Fruit fly (Drosophila melanogaster) whole organism, embryonic: ENCODE data around the gene CG12075.

Source experiments
- Antp ChIP-seq: fragments of 200-800 bp; sonication (Bioruptor generic); optimal IDR thresholded peaks from 3 replicates; lab custom pipeline; 2016; ENCODE audit warnings: missing biosample characterization, missing genetic modification characterization
- B-H1 ChIP-seq: fragments of 200-800 bp; sonication (Bioruptor generic); IDR thresholded peaks from 3 replicates; pipeline ENCODE4 v1.3.6; 2022; ENCODE audit warnings: missing biosample characterization, missing genetic modification characterization
- Blimp-1 ChIP-seq: fragments of 200-800 bp; sonication (Bioruptor generic); optimal IDR thresholded peaks from 3 replicates; lab custom pipeline; 2018; ENCODE audit warnings: missing biosample characterization, missing genetic modification characterization, mild to moderate bottlenecking, moderate library complexity, missing genetic modification reagents
- CG12104 ChIP-seq: fragments of 200-800 bp; sonication (Bioruptor generic); optimal IDR thresholded peaks from 3 replicates; lab custom pipeline; 2016; ENCODE audit warnings: missing biosample characterization, missing genetic modification characterization
- CG12391 ChIP-seq: fragments of 200-800 bp; sonication (Bioruptor generic); optimal IDR thresholded peaks from 3 replicates; lab custom pipeline; 2018; ENCODE audit warnings: missing biosample characterization, mild to moderate bottlenecking, missing genetic modification characterization, moderate library complexity
- CG13624 ChIP-seq: fragments of 200-800 bp; sonication (Bioruptor generic); optimal IDR thresholded peaks from 2 replicates; lab custom pipeline; 2016; ENCODE audit warnings: missing biosample characterization, missing genetic modification characterization
- CG14441 ChIP-seq: fragments of 200-800 bp; sonication (Bioruptor generic); IDR thresholded peaks from 2 replicates; pipeline ENCODE4 v1.3.6; 2022; ENCODE audit warnings: missing biosample characterization, missing genetic modification characterization
- CG1603 ChIP-seq: fragments of 200-800 bp; sonication (Bioruptor generic); optimal IDR thresholded peaks from 2 replicates; lab custom pipeline; 2019; ENCODE audit warnings: missing biosample characterization, mild to moderate bottlenecking, missing genetic modification characterization, moderate library complexity
- CG17802 ChIP-seq: fragments of 200-800 bp; sonication (Bioruptor generic); optimal IDR thresholded peaks from 2 replicates; lab custom pipeline; 2018; ENCODE audit warnings: missing biosample characterization, mild to moderate bottlenecking, missing genetic modification characterization, moderate library complexity
- CG18011 ChIP-seq: fragments of 200-800 bp; sonication (Bioruptor generic); optimal IDR thresholded peaks from 2 replicates; lab custom pipeline; 2017; ENCODE audit warnings: missing biosample characterization, missing genetic modification characterization, mild to moderate bottlenecking, moderate library complexity, missing genotype
- CG2116 ChIP-seq: fragments of 200-800 bp; sonication (Bioruptor generic); optimal IDR thresholded peaks from 3 replicates; lab custom pipeline; 2018; ENCODE audit warnings: missing biosample characterization, mild to moderate bottlenecking, missing genetic modification characterization
- CG32532 ChIP-seq: fragments of 200-800 bp; sonication (Bioruptor generic); IDR thresholded peaks from 2 replicates; pipeline ENCODE4 v1.3.6; 2022; ENCODE audit warnings: missing biosample characterization, missing genetic modification characterization
- CG34376 ChIP-seq: fragments of 200-800 bp; sonication (Bioruptor generic); optimal IDR thresholded peaks from 2 replicates; lab custom pipeline; 2018; ENCODE audit warnings: missing biosample characterization, mild to moderate bottlenecking, missing genetic modification characterization
- CG3847 ChIP-seq: fragments of 200-800 bp; sonication (Bioruptor generic); IDR thresholded peaks from 2 replicates; pipeline ENCODE4 v1.3.6; 2022; ENCODE audit warnings: missing biosample characterization, missing genetic modification characterization
- CG5953 ChIP-seq: fragments of 200-800 bp; sonication (Bioruptor generic); IDR thresholded peaks from 2 replicates; pipeline ENCODE4 v1.3.6; 2022; ENCODE audit warnings: missing biosample characterization, missing genetic modification characterization
- CG6654 ChIP-seq: fragments of 200-800 bp; sonication (Bioruptor generic); optimal IDR thresholded peaks from 2 replicates; lab custom pipeline; 2017; ENCODE audit warnings: missing biosample characterization, mild to moderate bottlenecking, missing genetic modification characterization
- CG6854 ChIP-seq: fragments of 200-800 bp; sonication (Bioruptor generic); optimal IDR thresholded peaks from 3 replicates; lab custom pipeline; 2017; ENCODE audit warnings: missing biosample characterization, mild to moderate bottlenecking, missing genetic modification characterization
- CG7357 ChIP-seq: fragments of 200-800 bp; sonication (Bioruptor generic); IDR thresholded peaks from 3 replicates; pipeline ENCODE4 v1.3.6; 2022; ENCODE audit warnings: missing biosample characterization, missing genetic modification characterization
- CG8388 ChIP-seq: fragments of 200-800 bp; sonication (Bioruptor generic); optimal IDR thresholded peaks from 2 replicates; lab custom pipeline; 2019; ENCODE audit warnings: missing biosample characterization, mild to moderate bottlenecking, missing genetic modification characterization, moderate library complexity
- CG8478 ChIP-seq: fragments of >200 bp; optimal IDR thresholded peaks from 2 replicates; lab custom pipeline; 2018
- Doc3 ChIP-seq: fragments of 200-800 bp; sonication (Bioruptor generic); IDR thresholded peaks from 3 replicates; pipeline ENCODE4 v1.3.6; 2022; ENCODE audit warnings: missing biosample characterization, missing genetic modification characterization; ENCODE audit not compliant: partially characterized antibody
- Gug ChIP-seq: fragments of 200-800 bp; sonication (Bioruptor generic); IDR thresholded peaks from 4 replicates; pipeline ENCODE4 v1.3.6; 2022; ENCODE audit warnings: missing biosample characterization, missing genetic modification characterization
- H15 ChIP-seq: fragments of 200-800 bp; sonication (Bioruptor generic); IDR thresholded peaks from 3 replicates; pipeline ENCODE4 v1.3.6; 2022; ENCODE audit warnings: missing biosample characterization, missing genetic modification characterization
- HLHmδ ChIP-seq: fragments of 200-800 bp; sonication (Bioruptor generic); optimal IDR thresholded peaks from 2 replicates; lab custom pipeline; 2018; ENCODE audit warnings: missing biosample characterization, mild to moderate bottlenecking, missing genetic modification characterization, moderate library complexity
- Hr3 ChIP-seq: fragments of 200-800 bp; sonication (Bioruptor generic); optimal IDR thresholded peaks from 3 replicates; lab custom pipeline; 2016; ENCODE audit warnings: missing biosample characterization, missing genetic modification characterization
- Lim3 ChIP-seq: fragments of 200-800 bp; sonication (Bioruptor generic); IDR thresholded peaks from 2 replicates; pipeline ENCODE4 v1.3.6; 2022; ENCODE audit warnings: missing biosample characterization, missing genetic modification characterization
- Nf-YA ChIP-seq: fragments of 200-800 bp; sonication (Bioruptor generic); IDR thresholded peaks from 2 replicates; pipeline ENCODE4 v1.3.6; 2022; ENCODE audit warnings: missing biosample characterization, missing genetic modification characterization
- Nf-YC ChIP-seq: fragments of 200-800 bp; optimal IDR thresholded peaks from 3 replicates; lab custom pipeline; 2019; ENCODE audit warnings: missing biosample characterization, mild to moderate bottlenecking, missing genetic modification characterization, moderate library complexity
- NfI ChIP-seq: fragments of 200-800 bp; sonication (Bioruptor generic); optimal IDR thresholded peaks from 3 replicates; lab custom pipeline; 2018; ENCODE audit warnings: missing biosample characterization, mild to moderate bottlenecking, missing genetic modification characterization, moderate library complexity
- Oli ChIP-seq: fragments of 200-800 bp; sonication (Bioruptor generic); optimal IDR thresholded peaks from 2 replicates; lab custom pipeline; 2018; ENCODE audit warnings: missing biosample characterization, mild to moderate bottlenecking, missing genetic modification characterization, moderate library complexity
- Side ChIP-seq: fragments of 200-800 bp; sonication (Bioruptor generic); optimal IDR thresholded peaks from 2 replicates; lab custom pipeline; 2016; ENCODE audit warnings: missing biosample characterization, missing genetic modification characterization
- Ssrp ChIP-seq: fragments of 200-800 bp; sonication (Bioruptor generic); optimal IDR thresholded peaks from 2 replicates; lab custom pipeline; 2018; ENCODE audit warnings: missing biosample characterization, mild to moderate bottlenecking, missing genetic modification characterization, moderate library complexity
- Vsx1 ChIP-seq: fragments of 200-800 bp; sonication (Bioruptor generic); optimal IDR thresholded peaks from 2 replicates; lab custom pipeline; 2017; ENCODE audit warnings: missing biosample characterization, mild to moderate bottlenecking, missing genetic modification characterization, missing genetic modification reagents
- Xrp1 ChIP-seq: fragments of 200-800 bp; sonication (Bioruptor generic); IDR thresholded peaks from 2 replicates; pipeline ENCODE4 v1.3.6; 2022; ENCODE audit warnings: missing biosample characterization, missing genetic modification characterization
- dimm ChIP-seq: fragments of 200-800 bp; sonication (Bioruptor generic); IDR thresholded peaks from 2 replicates; pipeline ENCODE4 v1.3.6; 2022; ENCODE audit warnings: missing biosample characterization, missing genetic modification characterization
- exex ChIP-seq: fragments of 200-800 bp; sonication (Bioruptor generic); optimal IDR thresholded peaks from 4 replicates; lab custom pipeline; 2018; ENCODE audit warnings: missing biosample characterization, mild to moderate bottlenecking, missing genetic modification characterization, moderate library complexity
- gcm ChIP-seq: fragments of 200-800 bp; sonication (Bioruptor generic); optimal IDR thresholded peaks from 2 replicates; lab custom pipeline; 2019; ENCODE audit warnings: missing biosample characterization, mild to moderate bottlenecking, missing genetic modification characterization, moderate library complexity
- jigr1 ChIP-seq: fragments of 200-800 bp; sonication (Bioruptor generic); IDR thresholded peaks from 3 replicates; pipeline ENCODE4 v1.3.6; 2022; ENCODE audit warnings: missing biosample characterization, missing genetic modification characterization
- lola ChIP-seq, 3 experiments: fragments of >200 bp in 2 of 3; fragments of 200-800 bp in 1 of 3; sonication (Bioruptor generic) in 1 of 3; optimal IDR thresholded peaks; 2 replicates each; lab custom pipeline; 2017 to 2019; ENCODE audit warnings: missing biosample characterization in 3 of 3, missing genetic modification characterization in 3 of 3, mild to moderate bottlenecking in 1 of 3, moderate library complexity in 1 of 3
- luna ChIP-seq: fragments of 200-800 bp; sonication (Bioruptor generic); optimal IDR thresholded peaks from 2 replicates; lab custom pipeline; 2016; ENCODE audit warnings: missing biosample characterization, missing genetic modification characterization
- nerfin-1 ChIP-seq: fragments of 200-800 bp; sonication (Bioruptor generic); optimal IDR thresholded peaks from 3 replicates; lab custom pipeline; 2019; ENCODE audit warnings: missing biosample characterization, mild to moderate bottlenecking, missing genetic modification characterization, moderate library complexity
- oc ChIP-seq: fragments of 200-800 bp; sonication (Bioruptor generic); optimal IDR thresholded peaks from 2 replicates; lab custom pipeline; 2018; ENCODE audit warnings: missing biosample characterization, mild to moderate bottlenecking, missing genetic modification characterization, moderate library complexity
- pb ChIP-seq: fragments of 200-800 bp; sonication (Bioruptor generic); optimal IDR thresholded peaks from 3 replicates; lab custom pipeline; 2016; ENCODE audit warnings: missing biosample characterization, missing genetic modification characterization
- pros ChIP-seq: fragments of 200-800 bp; sonication (Bioruptor generic); optimal IDR thresholded peaks from 3 replicates; lab custom pipeline; 2019; ENCODE audit warnings: missing biosample characterization, mild to moderate bottlenecking, missing genetic modification characterization, moderate library complexity
- pum ChIP-seq: fragments of 200-800 bp; sonication (Bioruptor generic); optimal IDR thresholded peaks from 2 replicates; lab custom pipeline; 2016; ENCODE audit warnings: missing biosample characterization, missing genetic modification characterization
- repo ChIP-seq: fragments of 200-800 bp; sonication (Bioruptor generic); optimal IDR thresholded peaks from 2 replicates; lab custom pipeline; 2016; ENCODE audit warnings: missing biosample characterization, missing genetic modification characterization
- scrt ChIP-seq: fragments of 200-800 bp; sonication (Bioruptor generic); optimal IDR thresholded peaks from 2 replicates; lab custom pipeline; 2018; ENCODE audit warnings: missing biosample characterization, mild to moderate bottlenecking, missing genetic modification characterization, moderate library complexity
- slbo ChIP-seq: fragments of 200-800 bp; sonication (Bioruptor generic); IDR thresholded peaks from 2 replicates; pipeline ENCODE4 v1.3.6; 2022; ENCODE audit warnings: missing biosample characterization, missing genetic modification characterization
- tap ChIP-seq: fragments of 200-800 bp; optimal IDR thresholded peaks from 3 replicates; lab custom pipeline; 2019; ENCODE audit warnings: missing biosample characterization, mild to moderate bottlenecking, missing genetic modification characterization, moderate library complexity
- twi ChIP-seq: fragments of 200-800 bp; optimal IDR thresholded peaks from 2 replicates; lab custom pipeline; 2019; ENCODE audit warnings: missing biosample characterization, mild to moderate bottlenecking, missing genetic modification characterization, moderate library complexity

Gene CG12075

dm6 chrX:8897859-8898427 is 59.8 kb downstream of the CG12075 start, which contains the start of gene Moe (continued):
- TF ChIP-seq Ssrp (tag; lab: Kevin White, UChicago), result no peak
- TF ChIP-seq Nf-YA (GFP tag; lab: Robert Waterston, UW), result no peak
- TF ChIP-seq Gug (GFP tag; lab: Robert Waterston, UW), result peak; percentile 87; the same call in 3 of the 4 replicates
- peak; percentile 75 for TF ChIP-seq Doc3 (GFP tag; lab: Robert Waterston, UW)
- no peak for TF ChIP-seq lola (GFP tag; optimal IDR thresholded peaks at IDR 0.05; lab: Kevin White, UChicago)
- peak; percentile 16 for TF ChIP-seq NfI (GFP tag; lab: Kevin White, UChicago)
- peak; percentile 8 for TF ChIP-seq CG18011 (GFP tag; lab: Kevin White, UChicago)
- no peak for TF ChIP-seq gcm (GFP tag; lab: Kevin White, UChicago)
- no peak for TF ChIP-seq twi (tag; lab: Kevin White, UChicago)
- TF ChIP-seq CG34376 (GFP tag; lab: Kevin White, UChicago), result no peak
- TF ChIP-seq Nf-YC, result peak; percentile 55
- peak; percentile 25; the same call in 1 of the 2 replicates for TF ChIP-seq Xrp1 (GFP tag; lab: Robert Waterston, UW)
- TF ChIP-seq B-H1, result no peak
- TF ChIP-seq luna (GFP tag; lab: Kevin White, UChicago), result peak; percentile 49
- no peak for TF ChIP-seq tap (tag; lab: Kevin White, UChicago)
- peak; percentile 62 for TF ChIP-seq Hr3
- TF ChIP-seq Side (GFP tag; lab: Kevin White, UChicago), result peak; percentile 34
- TF ChIP-seq CG14441 (GFP tag; lab: Robert Waterston, UW), result peak; percentile 30; the same call in 1 of the 2 replicates
- no peak for TF ChIP-seq H15 (GFP tag; lab: Robert Waterston, UW)
- peak; percentile 96 for TF ChIP-seq nerfin-1
- peak; percentile 7 for TF ChIP-seq pb (GFP tag; lab: Kevin White, UChicago)
- peak; percentile 85 for TF ChIP-seq slbo
- peak; percentile 71 for TF ChIP-seq CG12391 (tag; lab: Kevin White, UChicago)
- TF ChIP-seq dimm (GFP tag; lab: Robert Waterston, UW), result no peak
- TF ChIP-seq CG3847, result peak; percentile 78
- no peak for TF ChIP-seq exex (tag; lab: Kevin White, UChicago)
- TF ChIP-seq pum (GFP tag; lab: Kevin White, UChicago), result peak; percentile 50
- TF ChIP-seq Lim3 (GFP tag; lab: Robert Waterston, UW), result no peak
- TF ChIP-seq CG12104 (GFP tag; lab: Kevin White, UChicago), result peak; percentile 1
- no peak for TF ChIP-seq CG7357 (GFP tag; lab: Robert Waterston, UW)
- TF ChIP-seq repo (GFP tag; lab: Kevin White, UChicago), result peak; percentile 41
- TF ChIP-seq CG6854 (GFP tag; lab: Kevin White, UChicago), result no peak
- no peak for TF ChIP-seq CG6654 (GFP tag; lab: Kevin White, UChicago)
- no peak for TF ChIP-seq CG5953 (GFP tag; lab: Robert Waterston, UW)
- TF ChIP-seq CG32532 (GFP tag; lab: Robert Waterston, UW), result peak; percentile 67
- no peak for TF ChIP-seq CG8478 (lab: Kevin White, UChicago)
- TF ChIP-seq CG17802 (tag; lab: Kevin White, UChicago), result no peak
- no peak for TF ChIP-seq Blimp-1 (GFP tag; lab: Kevin White, UChicago)
- TF ChIP-seq scrt (GFP tag; lab: Kevin White, UChicago), result peak; percentile 85
- TF ChIP-seq CG1603 (tag; lab: Kevin White, UChicago), result peak; percentile 55
- TF ChIP-seq oc, result no peak
- peak; percentile 25 for TF ChIP-seq CG2116 (GFP tag; lab: Kevin White, UChicago)
- TF ChIP-seq pros (GFP tag; lab: Kevin White, UChicago), result no peak
- no peak for TF ChIP-seq HLHmδ
- TF ChIP-seq Vsx1, result no peak
- no peak for TF ChIP-seq CG8388 (GFP tag; lab: Kevin White, UChicago)
- peak; percentile 80 for TF ChIP-seq Antp (GFP tag; lab: Kevin White, UChicago)
- no peak for TF ChIP-seq jigr1 (GFP tag; lab: Robert Waterston, UW)
- TF ChIP-seq CG13624 (GFP tag; lab: Kevin White, UChicago), result peak; percentile 64
- TF ChIP-seq Oli, result no peak
